Fruit fly (Drosophila melanogaster) whole organism, embryonic: ENCODE results near the gene Sodq.
A peak's percentile ranks its signal among the peaks of the same experiment; 100 is the strongest.

Source experiments
- Adf1 ChIP-seq: fragments of 200-800 bp; sonication (Bioruptor generic); IDR thresholded peaks from 2 replicates; pipeline ENCODE4 v1.3.6; 2022; ENCODE audit warnings: missing biosample characterization, missing genetic modification characterization
- Antp ChIP-seq: fragments of 200-800 bp; sonication (Bioruptor generic); optimal IDR thresholded peaks from 3 replicates; lab custom pipeline; 2016; ENCODE audit warnings: missing biosample characterization, missing genetic modification characterization
- C15 ChIP-seq: fragments of 200-800 bp; sonication (Bioruptor generic); IDR thresholded peaks from 3 replicates; pipeline ENCODE4 v1.3.6; 2022; ENCODE audit warnings: missing biosample characterization, missing genetic modification characterization
- CG1024 ChIP-seq: fragments of 200-800 bp; sonication (Bioruptor generic); IDR thresholded peaks from 2 replicates; pipeline ENCODE4 v1.3.6; 2022; ENCODE audit warnings: missing biosample characterization, missing genetic modification characterization
- CG10565 ChIP-seq: fragments of 200-800 bp; sonication (Bioruptor generic); optimal IDR thresholded peaks from 3 replicates; lab custom pipeline; 2016; ENCODE audit warnings: missing biosample characterization, mild to moderate bottlenecking, missing genetic modification characterization
- CG10959 ChIP-seq: fragments of 200-800 bp; sonication (Bioruptor generic); IDR thresholded peaks from 2 replicates; pipeline ENCODE4 v1.3.6; 2022; ENCODE audit warnings: missing biosample characterization, missing genetic modification characterization
- CG11696 ChIP-seq: fragments of 200-800 bp; sonication (Bioruptor generic); IDR thresholded peaks from 2 replicates; pipeline ENCODE4 v1.3.6; 2022; ENCODE audit warnings: missing biosample characterization, missing genetic modification characterization
- CG12219 ChIP-seq: fragments of 200-800 bp; sonication (Bioruptor generic); optimal IDR thresholded peaks from 3 replicates; lab custom pipeline; 2018; ENCODE audit warnings: missing biosample characterization, mild to moderate bottlenecking, missing genetic modification characterization
- CG14860 ChIP-seq: fragments of 200-800 bp; sonication (Bioruptor generic); IDR thresholded peaks from 3 replicates; pipeline ENCODE4 v1.3.6; 2022; ENCODE audit warnings: missing biosample characterization, missing genetic modification characterization; ENCODE audit not compliant: partially characterized antibody
- CG1529 ChIP-seq: fragments of 200-800 bp; sonication (Bioruptor generic); optimal IDR thresholded peaks from 3 replicates; lab custom pipeline; 2018; ENCODE audit warnings: missing biosample characterization, missing genetic modification characterization
- CG17359 ChIP-seq: fragments of 200-800 bp; sonication (Bioruptor generic); optimal IDR thresholded peaks from 3 replicates; lab custom pipeline; 2018; ENCODE audit warnings: missing biosample characterization, mild to moderate bottlenecking, missing genetic modification characterization, moderate library complexity
- CG17568 ChIP-seq: fragments of 200-800 bp; sonication (Bioruptor generic); optimal IDR thresholded peaks from 2 replicates; lab custom pipeline; 2018; ENCODE audit warnings: missing biosample characterization, mild to moderate bottlenecking, missing genetic modification characterization, moderate library complexity
- CG33213 ChIP-seq: fragments of 200-800 bp; sonication (Bioruptor generic); optimal IDR thresholded peaks from 3 replicates; lab custom pipeline; 2016; ENCODE audit warnings: missing biosample characterization, missing genetic modification characterization
- CG3995 ChIP-seq: fragments of 200-800 bp; sonication (Bioruptor generic); optimal IDR thresholded peaks from 3 replicates; lab custom pipeline; 2016; ENCODE audit warnings: missing biosample characterization, missing genetic modification characterization
- CG4328 ChIP-seq: fragments of 200-800 bp; sonication (Bioruptor generic); optimal IDR thresholded peaks from 3 replicates; lab custom pipeline; 2017; ENCODE audit warnings: missing biosample characterization, missing genetic modification reagents, missing genetic modification characterization
- CG4404 ChIP-seq: fragments of 200-800 bp; sonication (Bioruptor generic); IDR thresholded peaks from 2 replicates; pipeline ENCODE4 v1.3.6; 2022; ENCODE audit warnings: missing biosample characterization, missing genetic modification characterization
- CG5953 ChIP-seq: fragments of 200-800 bp; sonication (Bioruptor generic); IDR thresholded peaks from 2 replicates; pipeline ENCODE4 v1.3.6; 2022; ENCODE audit warnings: missing biosample characterization, missing genetic modification characterization
- CG8290 ChIP-seq, 3 experiments: fragments of 200-800 bp; sonication (Bioruptor generic); optimal IDR thresholded peaks; 2 replicates each; lab custom pipeline; 2016 to 2019; ENCODE audit warnings: missing biosample characterization in 3 of 3, missing genetic modification characterization in 3 of 3, mild to moderate bottlenecking in 2 of 3, moderate library complexity in 1 of 3
- Deaf1 ChIP-seq: fragments of 200-800 bp; optimal IDR thresholded peaks from 3 replicates; lab custom pipeline; 2019; ENCODE audit warnings: missing biosample characterization, mild to moderate bottlenecking, missing genetic modification characterization, moderate library complexity
- E2f2 ChIP-seq: fragments of 200-800 bp; sonication (Bioruptor generic); IDR thresholded peaks from 2 replicates; pipeline ENCODE4 v1.3.6; 2022; ENCODE audit warnings: missing biosample characterization, missing genetic modification characterization
- HHEX ChIP-seq: fragments of 200-800 bp; sonication (Bioruptor generic); optimal IDR thresholded peaks from 3 replicates; lab custom pipeline; 2017; ENCODE audit warnings: missing biosample characterization, mild to moderate bottlenecking, missing genetic modification characterization, missing genetic modification reagents
- Hand ChIP-seq: fragments of 200-800 bp; sonication (Bioruptor generic); optimal IDR thresholded peaks from 2 replicates; lab custom pipeline; 2017; ENCODE audit warnings: mild to moderate bottlenecking, missing biosample characterization, missing genetic modification reagents, missing genetic modification characterization
- Hr51 ChIP-seq, 2 experiments: fragments of 200-800 bp; sonication (Bioruptor generic); optimal IDR thresholded peaks; 2 replicates in 1 of 2; 3 replicates in 1 of 2; lab custom pipeline; 2016 to 2018; ENCODE audit warnings: missing biosample characterization in 2 of 2, missing genetic modification characterization in 2 of 2, mild to moderate bottlenecking in 1 of 2, moderate library complexity in 1 of 2
- Lhr ChIP-seq: fragments of 200-800 bp; sonication (Bioruptor generic); optimal IDR thresholded peaks from 3 replicates; lab custom pipeline; 2017; ENCODE audit warnings: mild to moderate bottlenecking, missing biosample characterization, missing genetic modification reagents, missing genetic modification characterization
- Nf-YA ChIP-seq: fragments of 200-800 bp; sonication (Bioruptor generic); IDR thresholded peaks from 2 replicates; pipeline ENCODE4 v1.3.6; 2022; ENCODE audit warnings: missing biosample characterization, missing genetic modification characterization
- Sin3A ChIP-seq: fragments of >200 bp; optimal IDR thresholded peaks from 2 replicates; lab custom pipeline; 2018
- Ssrp ChIP-seq: fragments of 200-800 bp; sonication (Bioruptor generic); optimal IDR thresholded peaks from 2 replicates; lab custom pipeline; 2018; ENCODE audit warnings: missing biosample characterization, mild to moderate bottlenecking, missing genetic modification characterization, moderate library complexity
- Stat92E ChIP-seq, 3 experiments: fragments of >200 bp in 2 of 3; fragments of 200-800 bp in 1 of 3; sonication (Bioruptor generic) in 1 of 3; optimal IDR thresholded peaks; 2 replicates each; lab custom pipeline; 2017 to 2019; ENCODE audit warnings: missing biosample characterization in 3 of 3, missing genetic modification characterization in 3 of 3, mild to moderate bottlenecking in 1 of 3, moderate library complexity in 1 of 3
- Trl ChIP-seq, 3 experiments: fragments of >200 bp in 2 of 3; fragments of 200-800 bp in 1 of 3; sonication (Bioruptor generic) in 1 of 3; optimal IDR thresholded peaks; 2 replicates in 1 of 3; 3 replicates in 2 of 3; lab custom pipeline; 2016 to 2017; ENCODE audit warnings: missing biosample characterization in 1 of 3, missing genetic modification characterization in 1 of 3
- br ChIP-seq: fragments of >200 bp; optimal IDR thresholded peaks from 2 replicates; lab custom pipeline; 2017
- caup ChIP-seq: fragments of 200-800 bp; sonication (Bioruptor generic); optimal IDR thresholded peaks from 3 replicates; lab custom pipeline; 2017; ENCODE audit warnings: missing biosample characterization, mild to moderate bottlenecking, missing genetic modification characterization, moderate library complexity; ENCODE audit not compliant: severe bottlenecking
- crp ChIP-seq, 2 experiments: fragments of 200-800 bp; sonication (Bioruptor generic); optimal IDR thresholded peaks; 2 replicates in 1 of 2; 3 replicates in 1 of 2; lab custom pipeline; 2017; ENCODE audit warnings: missing biosample characterization in 2 of 2, missing genetic modification characterization in 2 of 2, mild to moderate bottlenecking in 1 of 2, moderate library complexity in 1 of 2
- dan ChIP-seq: fragments of 200-800 bp; sonication (Bioruptor generic); IDR thresholded peaks from 2 replicates; pipeline ENCODE4 v1.3.6; 2022; ENCODE audit warnings: missing biosample characterization, missing genetic modification characterization
- en ChIP-seq: fragments of 200-800 bp; sonication (Bioruptor generic); optimal IDR thresholded peaks from 2 replicates; lab custom pipeline; 2016; ENCODE audit warnings: missing biosample characterization, missing genetic modification characterization
- gce ChIP-seq: fragments of 200-800 bp; sonication (Bioruptor generic); IDR thresholded peaks from 3 replicates; pipeline ENCODE4 v1.3.6; 2022; ENCODE audit warnings: missing biosample characterization, missing genetic modification characterization
- gcm ChIP-seq: fragments of 200-800 bp; sonication (Bioruptor generic); optimal IDR thresholded peaks from 2 replicates; lab custom pipeline; 2019; ENCODE audit warnings: missing biosample characterization, mild to moderate bottlenecking, missing genetic modification characterization, moderate library complexity
- her ChIP-seq: fragments of 200-800 bp; sonication (Bioruptor generic); optimal IDR thresholded peaks from 2 replicates; lab custom pipeline; 2016; ENCODE audit warnings: missing biosample characterization, missing genetic modification characterization
- kni ChIP-seq: fragments of 200-800 bp; sonication (Bioruptor generic); optimal IDR thresholded peaks from 3 replicates; lab custom pipeline; 2017; ENCODE audit warnings: mild to moderate bottlenecking, missing biosample characterization, missing genetic modification reagents, missing genetic modification characterization
- knrl ChIP-seq: fragments of 200-800 bp; sonication (Bioruptor generic); IDR thresholded peaks from 3 replicates; pipeline ENCODE4 v1.3.6; 2022; ENCODE audit warnings: missing biosample characterization, missing genetic modification characterization; ENCODE audit not compliant: partially characterized antibody
- row ChIP-seq: fragments of 200-800 bp; sonication (Bioruptor generic); IDR thresholded peaks from 3 replicates; pipeline ENCODE4 v1.3.6; 2022; ENCODE audit warnings: missing biosample characterization, missing genetic modification characterization
- sc ChIP-seq, 3 experiments: fragments of >200 bp in 2 of 3; fragments of 200-800 bp in 1 of 3; sonication (Bioruptor generic) in 1 of 3; optimal IDR thresholded peaks; 2 replicates in 2 of 3; 3 replicates in 1 of 3; lab custom pipeline; 2017; ENCODE audit warnings: mild to moderate bottlenecking in 1 of 3, missing biosample characterization in 1 of 3, missing genetic modification characterization in 1 of 3, missing genetic modification reagents in 1 of 3
- scrt ChIP-seq: fragments of 200-800 bp; sonication (Bioruptor generic); optimal IDR thresholded peaks from 2 replicates; lab custom pipeline; 2018; ENCODE audit warnings: missing biosample characterization, mild to moderate bottlenecking, missing genetic modification characterization, moderate library complexity
- sens ChIP-seq: fragments of 200-800 bp; sonication (Bioruptor generic); peaks from one replicate; lab custom pipeline; 2016; ENCODE audit warnings: missing biosample characterization, missing genetic modification characterization
- ssp ChIP-seq: fragments of 200-800 bp; sonication (Bioruptor generic); IDR thresholded peaks from 2 replicates; pipeline ENCODE4 v1.3.6; 2022; ENCODE audit warnings: missing biosample characterization, missing genetic modification characterization
- sug ChIP-seq: fragments of 200-800 bp; optimal IDR thresholded peaks from 2 replicates; lab custom pipeline; 2019; ENCODE audit warnings: missing biosample characterization, mild to moderate bottlenecking, missing genetic modification characterization, moderate library complexity
- toy ChIP-seq: fragments of 200-800 bp; sonication (Bioruptor generic); IDR thresholded peaks from 2 replicates; pipeline ENCODE4 v1.3.6; 2022; ENCODE audit warnings: missing biosample characterization, missing genetic modification characterization
- yki ChIP-seq: fragments of >200 bp; optimal IDR thresholded peaks from 3 replicates; lab custom pipeline; 2018

Sodq gene

dm6 chr3R:25885136-25885535 lies 10.5 kb upstream of the Sodq start (continued):
- TF ChIP-seq CG10959 (peak; percentile 43), en (GFP tag; lab: Kevin White, UChicago) (no peak), sug (tag; lab: Kevin White, UChicago) (peak; percentile 10), E2f2 (0 out of 2 replicates have a peak, but pooled peaks have one; percentile 27), CG1024 (GFP tag; lab: Robert Waterston, UW) (peak; percentile 51; the same call in 1 of the 2 replicates), gce (GFP tag; lab: Robert Waterston, UW) (0 out of 3 replicates have a peak, but pooled peaks have one; percentile 35), CG8290 (GFP tag; optimal IDR thresholded peaks at IDR 0.05; lab: Kevin White, UChicago) (no peak), CG8290 (tag; optimal IDR thresholded peaks at IDR 0.05; lab: Kevin White, UChicago) (peak in 1 of 2 experiments; percentile 71), Trl (optimal IDR thresholded peaks at IDR 0.05; lab: Kevin White, UChicago) (no peak), Trl (GFP tag; optimal IDR thresholded peaks at IDR 0.05; lab: Kevin White, UChicago) (peak; percentile 39), Hr51 (GFP tag; optimal IDR thresholded peaks at IDR 0.05; lab: Kevin White, UChicago) (peak in 1 of 2 experiments; percentile 35), caup (GFP tag; lab: Kevin White, UChicago) (peak; percentile 19), CG17568 (GFP tag; lab: Kevin White, UChicago) (peak; percentile 74), CG12219 (peak; percentile 57), gcm (GFP tag; lab: Kevin White, UChicago) (peak; percentile 27), Adf1 (GFP tag; lab: Robert Waterston, UW) (no peak), her (GFP tag; lab: Kevin White, UChicago) (no peak), ssp (no peak), Nf-YA (peak; percentile 27; the same call in 1 of the 2 replicates), CG33213 (no peak), sc (optimal IDR thresholded peaks at IDR 0.05; lab: Kevin White, UChicago) (no peak), sc (GFP tag; optimal IDR thresholded peaks at IDR 0.05; lab: Kevin White, UChicago) (peak; percentile 68), CG5953 (GFP tag; lab: Robert Waterston, UW) (0 out of 2 replicates have a peak, but pooled peaks have one; percentile 40)
- TF ChIP-seq, all 482 proteins: peak for 118

dm6 chr3R:25888307-25889075 lies 7.1 kb upstream of the Sodq start, which contains the start of gene Lnk:
Gene Lnk, plus strand, starts transcription at chr3R:25888542.
- TF ChIP-seq dan (GFP tag; lab: Robert Waterston, UW) (no peak), kni (GFP tag; lab: Kevin White, UChicago) (peak; percentile 45), scrt (GFP tag; lab: Kevin White, UChicago) (no peak), sens (GFP tag; lab: Kevin White, UChicago) (peak; percentile 69), CG33213 (peak; percentile 29), CG11696 (GFP tag; lab: Robert Waterston, UW) (no peak), CG4404 (GFP tag; lab: Robert Waterston, UW) (no peak), row (GFP tag; lab: Robert Waterston, UW) (0 out of 3 replicates have a peak, but pooled peaks have one; percentile 7), Hand (GFP tag; lab: Kevin White, UChicago) (peak; percentile 12), CG17359 (tag; lab: Kevin White, UChicago) (peak; percentile 3), CG3995 (no peak), yki (lab: Kevin White, UChicago) (no peak), CG10565 (no peak), CG14860 (GFP tag; lab: Robert Waterston, UW) (peak; percentile 67; the same call in 2 of the 3 replicates), CG4328 (GFP tag; lab: Kevin White, UChicago) (peak; percentile 14), C15 (no peak), knrl (GFP tag; lab: Robert Waterston, UW) (peak; percentile 88), crp (GFP tag; optimal IDR thresholded peaks at IDR 0.05; lab: Kevin White, UChicago) (no peak), Stat92E (GFP tag; optimal IDR thresholded peaks at IDR 0.05; lab: Kevin White, UChicago) (peak in 1 of 3 experiments; percentile 64), toy (no peak), CG1529 (GFP tag; lab: Kevin White, UChicago) (peak; percentile 31), Deaf1 (no peak), Sin3A (peak; percentile 79), Antp (GFP tag; lab: Kevin White, UChicago) (no peak), Ssrp (no peak), Lhr (peak; percentile 89), HHEX (GFP tag; lab: Kevin White, UChicago) (no peak), br (lab: Kevin White, UChicago) (no peak)
